Worm (Caenorhabditis elegans) whole organism, young adult: Measurements from ENCODE around the gene K08E4.7.

ENCODE experiments used
- F57C9.4 ChIP-seq: sonication (generic microtip); optimal IDR thresholded peaks from 2 replicates; lab custom pipeline; 2017; ENCODE audit warnings: mild to moderate bottlenecking, missing genetic modification characterization, missing compliant biosample characterization
- ekl-4 ChIP-seq: fragments of 200-800 bp; sonication (Bioruptor generic); IDR thresholded peaks from 2 replicates; pipeline ENCODE4 v1.3.6; 2022; ENCODE audit warnings: missing genetic modification reagents, missing genetic modification characterization, missing compliant biosample characterization
- madf-10 ChIP-seq: sonication (generic microtip); optimal IDR thresholded peaks from 2 replicates; lab custom pipeline; 2016; ENCODE audit warnings: mild to moderate bottlenecking, missing genetic modification characterization, missing compliant biosample characterization
- nfya-2 ChIP-seq: fragments of 200-800 bp; sonication (Bioruptor generic); IDR thresholded peaks from 2 replicates; pipeline ENCODE4 v1.3.6; 2022; ENCODE audit warnings: missing genetic modification reagents, missing genetic modification characterization, missing compliant biosample characterization
- snpc-1.3 ChIP-seq: sonication (generic microtip); optimal IDR thresholded peaks from 2 replicates; lab custom pipeline; 2017; ENCODE audit warnings: missing genetic modification characterization, mild to moderate bottlenecking, missing compliant biosample characterization, antibody characterized with exemption, moderate library complexity, missing genotype, missing genetic modification reagents; ENCODE audit not compliant: insufficient read depth

- TF ChIP-seq snpc-1.3 (tag; lab: Kevin White, UChicago) (no peak), madf-10 (tag; lab: Kevin White, UChicago) (no peak), ekl-4 (GFP tag; lab: Robert Waterston, UW) (no peak), nfya-2 (GFP tag; lab: Robert Waterston, UW) (no peak), F57C9.4 (no peak)
Measured at ce11 chrIV:12110339-12110738, 34.7 kb downstream of the K08E4.7 start, which contains the start of gene col-129.
